Worm (Caenorhabditis elegans): ENCODE measurements around the gene ztf-17.

ztf-17 gene

DNA sequence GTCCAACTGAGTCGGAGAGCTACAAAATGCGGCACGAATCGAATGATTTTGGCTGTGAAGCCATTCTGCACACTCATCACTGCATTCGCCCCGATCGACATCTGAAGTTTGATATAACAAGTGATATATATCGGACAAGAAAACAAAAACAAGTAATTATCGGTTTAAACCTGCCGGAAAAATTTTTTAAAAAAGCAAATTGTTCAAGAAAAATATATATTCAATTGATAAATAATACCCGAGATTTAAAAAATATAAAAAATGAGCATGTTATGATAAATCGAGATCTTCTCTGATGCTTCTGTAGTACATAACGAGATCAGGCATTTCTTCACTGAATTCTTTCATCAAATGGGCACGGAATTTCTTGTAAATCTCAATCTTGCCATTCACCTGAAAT, 16.3 kb downstream of the ztf-17 start, which contains the start of gene T09A5.5:
Gene T09A5.5, minus strand, starts transcription at position 101 of the 400 bp plus-strand sequence.
- TF ChIP-seq cey-2 (tag; optimal IDR thresholded peaks at IDR 0.05; ENCODE audit: borderline replicate concordance, insufficient read depth) (no peak), tag-97 (GFP tag; IDR thresholded peaks at IDR 0.05) (no peak), F26F4.8 (GFP tag; conservative IDR thresholded peaks at IDR 0.05) (no peak), unc-130 (GFP tag; optimal IDR thresholded peaks at IDR 0.05) (no peak), nhr-42 (GFP tag; IDR thresholded peaks at IDR 0.05) (no peak), nhr-28 (tag; optimal IDR thresholded peaks at IDR 0.05) (no peak), mdl-1 (tag; optimal IDR thresholded peaks at IDR 0.05) (no peak), mep-1 (tag; optimal IDR thresholded peaks at IDR 0.05) (no peak)

DNA sequence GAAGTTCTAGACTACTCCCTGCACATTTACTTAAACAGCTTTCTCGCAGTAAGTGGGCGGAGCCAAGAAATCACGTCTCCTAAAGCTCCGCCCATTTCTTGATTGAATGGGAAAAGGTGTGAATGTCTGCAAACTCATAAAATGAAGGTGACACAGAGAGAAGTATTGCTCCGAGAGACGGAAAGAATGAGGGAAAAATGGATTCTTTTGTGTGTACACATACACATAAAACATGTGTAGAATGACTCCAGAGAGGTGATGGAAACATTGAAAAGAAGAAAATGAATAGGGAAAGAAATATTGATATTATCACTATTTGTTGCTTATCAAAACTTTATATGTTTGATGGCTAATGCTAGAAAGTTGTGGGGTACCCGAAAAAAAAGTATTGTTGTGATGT, 18.5 kb downstream of the ztf-17 start:
- no peak for TF ChIP-seq F44E2.7 (GFP tag; IDR thresholded peaks at IDR 0.05)
- no peak for TF ChIP-seq arid-1 (GFP tag; conservative IDR thresholded peaks at IDR 0.05)
- 0 out of 2 replicates have a peak, but pooled peaks have one; percentile 37 for TF ChIP-seq hmg-1.1 (GFP tag; IDR thresholded peaks at IDR 0.05)
- peak; percentile 73 for TF ChIP-seq pqm-1 (tag; optimal IDR thresholded peaks at IDR 0.05)
- TF ChIP-seq nhr-28 (tag; optimal IDR thresholded peaks at IDR 0.05): peak; percentile 58
- peak; percentile 44; the same call in 1 of the 2 replicates for TF ChIP-seq php-3 (GFP tag; IDR thresholded peaks at IDR 0.05)
- peak; percentile 9 for TF ChIP-seq hlh-30 (tag; optimal IDR thresholded peaks at IDR 0.05; ENCODE audit: insufficient read depth)
- no peak for TF ChIP-seq lir-3 (tag; optimal IDR thresholded peaks at IDR 0.05)
- TF ChIP-seq daf-16 (GFP tag; optimal IDR thresholded peaks at IDR 0.05): no peak
- peak; percentile 51 for TF ChIP-seq daf-16 (tag; optimal IDR thresholded peaks at IDR 0.05)
- TF ChIP-seq dve-1 (tag; optimal IDR thresholded peaks at IDR 0.05; ENCODE audit: insufficient read depth): peak; percentile 60
- no peak for TF ChIP-seq ceh-20 (GFP tag; IDR thresholded peaks at IDR 0.05)
- peak; percentile 6 for TF ChIP-seq mep-1 (tag; optimal IDR thresholded peaks at IDR 0.05)

DNA sequence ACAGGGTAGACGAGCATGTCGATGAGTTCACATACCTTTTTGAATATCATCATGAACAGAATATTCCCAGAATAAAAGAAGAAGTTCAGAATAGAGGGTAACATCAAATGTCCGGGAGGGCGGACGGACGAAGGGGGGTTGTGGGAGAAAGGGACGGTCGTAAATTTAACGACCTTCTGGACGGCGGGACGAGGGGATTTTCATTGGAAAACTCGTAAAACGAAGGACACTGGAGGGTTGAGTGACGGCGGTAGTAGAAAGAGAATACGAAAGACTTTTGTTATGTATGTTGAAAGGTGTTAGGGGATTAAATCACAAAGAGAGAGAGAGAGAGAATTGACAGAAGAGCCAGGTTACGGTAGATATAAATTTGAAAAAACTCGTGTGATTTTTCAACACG, 19.4 kb downstream of the ztf-17 start:
- TF ChIP-seq duxl-1 (tag; optimal IDR thresholded peaks at IDR 0.05; ENCODE audit: poor library complexity) (no peak), Y75B8A.6 (GFP tag; IDR thresholded peaks at IDR 0.05) (no peak), lsy-2 (tag; optimal IDR thresholded peaks at IDR 0.05) (peak in 1 of 2 experiments; percentile 1), zfp-3 (GFP tag; conservative IDR thresholded peaks at IDR 0.05) (no peak), Y105C5A.15 (GFP tag; IDR thresholded peaks at IDR 0.05) (no peak), php-3 (GFP tag; IDR thresholded peaks at IDR 0.05) (peak; percentile 84), T26A8.4 (GFP tag; IDR thresholded peaks at IDR 0.05) (no peak), ceh-44 (GFP tag; IDR thresholded peaks at IDR 0.05) (no peak), F44E2.7 (GFP tag; IDR thresholded peaks at IDR 0.05) (no peak), madf-5 (GFP tag; IDR thresholded peaks at IDR 0.05) (no peak), ces-1 (GFP tag; optimal IDR thresholded peaks at IDR 0.05) (no peak)

DNA sequence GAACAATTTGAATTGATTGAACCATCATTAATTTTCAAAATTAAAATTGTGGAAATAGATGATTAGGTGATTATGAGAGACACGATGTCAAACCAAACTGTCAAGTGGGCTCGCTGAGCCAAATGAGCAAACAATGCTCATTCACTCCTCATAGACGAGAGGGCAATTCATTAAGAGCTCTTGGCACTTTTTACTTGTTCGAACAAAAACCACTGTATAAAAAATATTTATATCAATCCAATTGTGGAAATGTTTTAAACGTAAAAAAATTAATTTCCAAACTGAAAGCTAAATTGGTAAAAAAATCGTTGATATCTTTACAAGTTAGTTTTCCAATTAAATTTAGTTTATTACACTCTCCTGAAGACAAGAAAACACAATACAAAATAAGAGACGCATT, 20.3 kb downstream of the ztf-17 start, which contains the start of gene acr-7:
Gene acr-7, minus strand, starts transcription at position 101 of the 400 bp plus-strand sequence.
- TF ChIP-seq spr-3 (GFP tag; optimal IDR thresholded peaks at IDR 0.05) (no peak), nhr-237 (tag; optimal IDR thresholded peaks at IDR 0.05) (no peak), ama-1 (optimal IDR thresholded peaks at IDR 0.05) (no peak), aly-2 (tag; optimal IDR thresholded peaks at IDR 0.05) (no peak), hlh-30 (tag; optimal IDR thresholded peaks at IDR 0.05; ENCODE audit: insufficient read depth) (no peak), tag-97 (GFP tag; IDR thresholded peaks at IDR 0.05) (no peak), ztf-11 (tag; optimal IDR thresholded peaks at IDR 0.05) (no peak), cey-2 (tag; optimal IDR thresholded peaks at IDR 0.05; ENCODE audit: borderline replicate concordance, insufficient read depth) (no peak), pqm-1 (tag; optimal IDR thresholded peaks at IDR 0.05) (no peak), mxl-3 (GFP tag; optimal IDR thresholded peaks at IDR 0.05) (no peak), Y48G9A.11 (GFP tag; IDR thresholded peaks at IDR 0.05) (no peak), Y105C5A.15 (GFP tag; IDR thresholded peaks at IDR 0.05) (no peak)
